Worm (Caenorhabditis elegans) whole organism, L2 larva: ENCODE measurements around the gene Y51H7C.3.

ENCODE experiments used
- F13H6.1 ChIP-seq: sonication (generic microtip); optimal IDR thresholded peaks from 2 replicates; lab custom pipeline; 2016; ENCODE audit warnings: missing genetic modification characterization, missing compliant biosample characterization
- blmp-1 ChIP-seq: sonication (generic microtip); optimal IDR thresholded peaks from 2 replicates; lab custom pipeline; 2017; ENCODE audit warnings: missing genetic modification characterization, mild to moderate bottlenecking, missing compliant biosample characterization, antibody characterized with exemption, moderate library complexity; ENCODE audit not compliant: insufficient read depth
- ceh-82 ChIP-seq: fragments of 150-350 bp; optimal IDR thresholded peaks from 2 replicates; lab custom pipeline; 2014; ENCODE audit warnings: missing biosample characterization, missing genetic modification characterization
- elt-1 ChIP-seq: fragments of 150-350 bp; optimal IDR thresholded peaks from 2 replicates; lab custom pipeline; 2014; ENCODE audit warnings: missing biosample characterization, missing genetic modification characterization
- lin-11 ChIP-seq: fragments of 150-350 bp; sonication (generic microtip); optimal IDR thresholded peaks from 2 replicates; lab custom pipeline; 2014; ENCODE audit warnings: missing biosample characterization, missing genetic modification characterization, inconsistent platforms, mixed read lengths
- nhr-11 ChIP-seq: fragments of 150-350 bp; optimal IDR thresholded peaks from 2 replicates; lab custom pipeline; 2014; ENCODE audit warnings: missing biosample characterization, missing genetic modification characterization
- nhr-12 ChIP-seq: fragments of 150-350 bp; optimal IDR thresholded peaks from 2 replicates; lab custom pipeline; 2014; ENCODE audit warnings: missing biosample characterization, missing genetic modification characterization
- nhr-23 ChIP-seq: fragments of 150-350 bp; optimal IDR thresholded peaks from 2 replicates; lab custom pipeline; 2014; ENCODE audit warnings: missing biosample characterization, missing genetic modification reagents, missing genetic modification characterization
- nhr-77 ChIP-seq: fragments of 150-350 bp; optimal IDR thresholded peaks from 2 replicates; lab custom pipeline; 2014; ENCODE audit warnings: missing biosample characterization, missing genetic modification characterization
- snpc-4 ChIP-seq: fragments of 150-350 bp; optimal IDR thresholded peaks from 2 replicates; lab custom pipeline; 2014; ENCODE audit warnings: missing biosample characterization, missing genetic modification characterization

DNA sequence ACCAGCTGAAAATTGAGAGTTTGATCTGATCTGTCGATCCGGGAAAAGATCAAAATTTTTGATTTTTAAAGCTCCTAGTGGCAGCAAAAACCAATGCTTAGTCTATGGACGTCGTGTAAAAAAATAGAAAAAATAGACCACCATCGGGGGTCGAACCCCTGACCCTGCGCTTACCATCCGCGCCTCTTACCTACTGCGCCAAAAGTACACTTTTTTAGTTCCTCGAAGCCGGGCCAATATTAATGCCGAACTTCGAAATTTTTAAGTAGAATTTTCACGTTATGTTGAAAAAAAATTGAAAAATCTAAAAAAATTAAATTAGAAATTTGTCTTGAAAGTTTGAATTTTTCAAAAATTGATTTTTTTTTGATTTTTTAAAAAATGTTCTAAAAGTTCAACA is 39.7 kb downstream of the Y51H7C.3 start:
- TF ChIP-seq F13H6.1 (no peak), lin-11 (tag; lab: Kevin White, UChicago) (no peak), blmp-1 (tag; lab: Kevin White, UChicago) (no peak), nhr-12 (tag; lab: Kevin White, UChicago) (no peak), nhr-11 (no peak), snpc-4 (tag; lab: Kevin White, UChicago) (no peak), nhr-23 (tag; lab: Kevin White, UChicago) (no peak), nhr-77 (no peak), elt-1 (tag; lab: Kevin White, UChicago) (no peak), ceh-82 (tag; lab: Kevin White, UChicago) (no peak)
